Worm (Caenorhabditis elegans): ENCODE measurements around the gene unc-129.

DNA sequence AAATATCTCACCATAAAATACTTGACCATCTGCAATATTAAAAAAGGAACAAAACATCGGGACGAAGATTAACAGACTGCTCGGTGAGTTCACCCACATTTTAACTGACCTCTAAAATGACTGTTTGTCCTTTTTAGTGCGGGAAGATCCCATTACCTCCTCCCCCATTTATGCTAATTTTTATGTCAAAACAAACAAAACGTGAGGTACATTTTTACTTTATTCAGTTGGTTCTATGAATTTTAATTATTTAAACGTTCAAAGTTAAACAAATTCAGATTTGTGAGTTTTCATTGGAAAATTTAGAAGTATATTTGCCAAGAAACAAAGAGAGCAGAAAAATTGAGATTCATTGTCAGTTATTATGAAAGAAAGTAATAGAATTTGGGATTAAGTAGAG lies 2.6 kb downstream of the unc-129 start, which contains the start of gene C53D6.8:
- TF ChIP-seq him-1 (tag; optimal IDR thresholded peaks at IDR 0.05) = no peak
- TF ChIP-seq W03F9.2 (tag; optimal IDR thresholded peaks at IDR 0.05) = no peak

Measured in whole organism, L4/young adult.